Worm (Caenorhabditis elegans): ENCODE results near the gene F43C11.2.

DNA sequence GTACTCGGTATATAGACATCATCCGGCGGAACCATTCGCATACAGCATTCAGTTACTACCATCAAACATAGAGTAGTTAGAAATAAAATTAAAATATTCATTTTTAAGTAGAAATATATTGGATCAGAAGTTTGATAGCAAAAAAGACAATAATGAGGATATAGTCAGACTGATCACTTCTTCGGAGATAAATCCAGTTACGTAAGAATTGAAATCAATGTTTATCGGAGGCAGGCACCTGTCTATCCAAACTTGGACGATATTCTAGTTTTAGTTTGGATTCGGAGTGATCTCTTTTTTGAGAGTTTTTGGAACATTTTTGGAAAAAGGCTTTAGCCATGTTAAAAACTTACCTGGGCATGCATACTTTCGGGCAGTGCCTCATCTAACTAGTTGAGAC is 28.8 kb downstream of the F43C11.2 start, which contains the start of gene F16G10.8:
- TF ChIP-seq mes-4 (tag; optimal IDR thresholded peaks at IDR 0.05), result no peak
- TF ChIP-seq rpc-1 (optimal IDR thresholded peaks at IDR 0.05), result no peak
- no peak for TF ChIP-seq rpc-1 (tag; optimal IDR thresholded peaks at IDR 0.05)
- TF ChIP-seq attf-3 (GFP tag; conservative IDR thresholded peaks at IDR 0.05), result no peak
- TF ChIP-seq madf-6 (GFP tag; IDR thresholded peaks at IDR 0.05), result no peak
- TF ChIP-seq B0261.1 (tag; optimal IDR thresholded peaks at IDR 0.05), result no peak
- TF ChIP-seq sptf-2 (GFP tag; optimal IDR thresholded peaks at IDR 0.05), result no peak
- TF ChIP-seq F52B5.7 (tag; optimal IDR thresholded peaks at IDR 0.05), result no peak
- no peak for TF ChIP-seq T07F8.4 (tag; optimal IDR thresholded peaks at IDR 0.05)
- no peak for TF ChIP-seq dox-1 (GFP tag; IDR thresholded peaks at IDR 0.05)
- TF ChIP-seq nhr-80 (tag; optimal IDR thresholded peaks at IDR 0.05), result no peak
- no peak for TF ChIP-seq ztf-22 (GFP tag; optimal IDR thresholded peaks at IDR 0.05)
- no peak for TF ChIP-seq attf-6 (GFP tag; IDR thresholded peaks at IDR 0.05)

Data from whole organism, young adult.